Worm (Caenorhabditis elegans): ENCODE measurements around the gene F57B9.8.

The F57B9.8 gene

ce11 chrIII:6906409-6906808 lies 28.7 kb downstream of the F57B9.8 start, which contains the start of gene T07E3.2:
Gene T07E3.2 (plus strand): TSS chrIII:6906709.
- no peak for TF ChIP-seq ama-1 (optimal IDR thresholded peaks at IDR 0.05)
- no peak for TF ChIP-seq zag-1 (tag; optimal IDR thresholded peaks at IDR 0.05)
- TF ChIP-seq aly-2 (tag; optimal IDR thresholded peaks at IDR 0.05) = no peak
- no peak for TF ChIP-seq tbx-2 (tag; optimal IDR thresholded peaks at IDR 0.05)
- no peak for TF ChIP-seq ceh-28 (tag; optimal IDR thresholded peaks at IDR 0.05)
- no peak for TF ChIP-seq egl-5 (tag; optimal IDR thresholded peaks at IDR 0.05)
- no peak for TF ChIP-seq ZK546.5 (tag; optimal IDR thresholded peaks at IDR 0.05)
- no peak for TF ChIP-seq lin-39 (tag; optimal IDR thresholded peaks at IDR 0.05)
- TF ChIP-seq skn-1 (tag; optimal IDR thresholded peaks at IDR 0.05) = no peak
- TF ChIP-seq pqm-1 (tag; optimal IDR thresholded peaks at IDR 0.05) = no peak
- TF ChIP-seq nhr-67 (tag; optimal IDR thresholded peaks at IDR 0.05) = no peak
- no peak for TF ChIP-seq nhr-77 (tag; optimal IDR thresholded peaks at IDR 0.05)
- no peak for TF ChIP-seq daf-12 (tag; optimal IDR thresholded peaks at IDR 0.05)
- TF ChIP-seq elt-3 (tag; optimal IDR thresholded peaks at IDR 0.05) = no peak
- no peak for TF ChIP-seq ceh-82 (tag; optimal IDR thresholded peaks at IDR 0.05)
- TF ChIP-seq nhr-11 (tag; optimal IDR thresholded peaks at IDR 0.05) = no peak

DNA sequence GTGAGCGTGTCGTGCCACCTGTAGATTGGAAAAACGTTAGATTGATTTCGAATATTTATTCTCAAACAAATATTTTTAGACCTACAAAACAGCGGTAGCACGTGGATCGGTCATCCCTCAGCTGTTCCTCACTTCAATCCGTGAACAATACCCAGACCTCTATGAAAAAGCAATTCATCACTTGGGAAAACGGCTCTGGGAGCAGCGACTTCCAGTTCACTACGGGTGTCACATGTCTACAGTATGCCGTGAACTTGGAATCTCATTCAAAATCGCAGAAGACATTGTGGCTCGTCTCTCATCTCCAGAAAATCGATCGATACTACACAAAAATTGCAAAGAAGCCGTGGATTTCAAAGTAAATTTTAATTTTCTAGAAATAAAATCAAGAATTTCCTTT lies 30.7 kb downstream of the F57B9.8 start:
- no peak for TF ChIP-seq nhr-77 (tag; optimal IDR thresholded peaks at IDR 0.05)
- no peak for TF ChIP-seq ZK546.5 (tag; optimal IDR thresholded peaks at IDR 0.05)
- no peak for TF ChIP-seq ceh-9 (tag; optimal IDR thresholded peaks at IDR 0.05)
- no peak for TF ChIP-seq ceh-28 (tag; optimal IDR thresholded peaks at IDR 0.05)
- TF ChIP-seq mdl-1 (tag; optimal IDR thresholded peaks at IDR 0.05) = no peak
- TF ChIP-seq pha-4 (tag; optimal IDR thresholded peaks at IDR 0.05) = no peak
- no peak for TF ChIP-seq egl-27 (tag; optimal IDR thresholded peaks at IDR 0.05)
- TF ChIP-seq nhr-25 (tag; optimal IDR thresholded peaks at IDR 0.05) = no peak
- TF ChIP-seq nhr-43 (tag; optimal IDR thresholded peaks at IDR 0.05; ENCODE audit: poor library complexity, severe bottlenecking) = no peak
- TF ChIP-seq unc-39 (tag; optimal IDR thresholded peaks at IDR 0.05) = no peak
- no peak for TF ChIP-seq mml-1 (tag; optimal IDR thresholded peaks at IDR 0.05)
- no peak for TF ChIP-seq fos-1 (tag; optimal IDR thresholded peaks at IDR 0.05)
- no peak for TF ChIP-seq nhr-11 (tag; optimal IDR thresholded peaks at IDR 0.05)
- no peak for TF ChIP-seq elt-1 (tag; optimal IDR thresholded peaks at IDR 0.05)
- TF ChIP-seq ztf-11 (tag; optimal IDR thresholded peaks at IDR 0.05) = no peak
- no peak for TF ChIP-seq skn-1 (tag; optimal IDR thresholded peaks at IDR 0.05)
- TF ChIP-seq elt-3 (tag; optimal IDR thresholded peaks at IDR 0.05) = no peak
- TF ChIP-seq eor-1 (tag; optimal IDR thresholded peaks at IDR 0.05) = no peak
- TF ChIP-seq ceh-82 (tag; optimal IDR thresholded peaks at IDR 0.05) = no peak
- no peak for TF ChIP-seq fkh-2 (tag; optimal IDR thresholded peaks at IDR 0.05)

DNA sequence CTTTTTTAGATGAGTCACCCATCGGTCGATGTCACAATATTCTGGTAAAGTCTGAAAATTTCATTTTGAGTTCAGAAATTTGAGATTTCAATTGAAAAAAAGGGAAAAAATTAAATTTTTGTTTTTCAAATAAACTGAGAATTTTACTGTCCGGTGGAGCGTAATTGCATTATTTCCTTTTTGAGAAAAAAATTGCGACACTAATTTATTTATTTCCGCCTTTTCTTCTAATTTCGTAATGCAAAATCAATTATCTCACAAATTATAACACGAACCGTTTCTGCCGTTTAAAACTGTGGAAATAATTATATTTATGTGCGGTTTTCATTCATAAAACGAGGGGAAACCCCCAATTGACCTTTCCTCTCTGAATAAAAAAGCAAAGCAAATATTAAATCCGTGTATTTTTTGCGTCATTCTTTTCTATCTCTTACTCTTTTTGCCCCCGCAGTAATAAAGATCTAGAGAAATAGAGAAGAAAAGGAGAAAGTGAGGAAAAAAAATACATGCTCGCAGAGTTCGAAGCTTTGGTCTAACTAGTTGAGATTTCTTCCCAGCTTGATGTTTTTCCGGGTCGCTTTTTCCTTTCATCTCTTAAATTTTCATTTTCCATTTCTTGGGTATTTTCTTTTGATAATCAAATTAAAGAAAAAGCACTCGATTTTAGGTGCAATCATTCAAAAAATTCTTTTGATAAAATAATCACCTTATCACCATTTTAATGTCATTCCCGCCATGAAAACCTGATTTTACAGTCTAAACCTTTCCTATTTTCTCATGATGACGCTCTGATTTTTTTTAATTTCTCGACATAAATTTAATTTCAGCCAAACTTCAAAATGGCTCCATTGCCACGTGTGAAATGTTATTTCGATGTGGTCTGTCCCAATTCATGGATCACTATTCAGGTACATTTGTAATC lies 31.8 kb downstream of the F57B9.8 start, which contains the start of the genes brc-2 and T07E3.3:
TSS of gene brc-2 (minus strand) at position 51 of the 922 bp plus-strand sequence.
TSS of gene T07E3.3 (plus strand) at position 822 of the 922 bp plus-strand sequence.
- peak; percentile 60 for TF ChIP-seq elt-2 (tag; optimal IDR thresholded peaks at IDR 0.05)
- no peak for TF ChIP-seq ztf-11 (tag; optimal IDR thresholded peaks at IDR 0.05)
- TF ChIP-seq hmg-11 (tag; optimal IDR thresholded peaks at IDR 0.05) = peak; percentile 5
- TF ChIP-seq nfya-1 (tag; optimal IDR thresholded peaks at IDR 0.05; ENCODE audit: insufficient read depth) = peak; percentile 0
- TF ChIP-seq pha-4 (tag; optimal IDR thresholded peaks at IDR 0.05) = peak; percentile 67
- peak; percentile 14 for TF ChIP-seq skn-1 (tag; optimal IDR thresholded peaks at IDR 0.05)
- TF ChIP-seq pqm-1 (tag; optimal IDR thresholded peaks at IDR 0.05) = peak; percentile 42
- no peak for TF ChIP-seq sea-2 (GFP tag; optimal IDR thresholded peaks at IDR 0.05)

DNA sequence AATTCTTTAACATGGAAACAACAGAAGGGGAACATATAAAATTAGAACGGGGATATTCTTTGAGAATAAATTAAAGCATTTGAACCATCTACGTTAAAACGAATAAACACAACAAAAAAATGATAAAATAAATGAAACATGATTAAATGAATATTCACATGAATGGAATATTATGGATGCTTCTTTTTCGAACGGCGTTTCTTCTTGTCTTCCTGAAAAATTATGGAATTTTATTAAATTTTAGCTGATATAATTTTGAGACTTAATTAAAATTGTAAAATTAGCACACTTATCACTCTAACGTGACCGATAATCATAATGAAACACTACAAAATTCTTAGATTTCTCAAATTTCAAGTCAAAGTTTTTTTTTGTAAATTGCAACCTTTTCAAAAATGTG lies 34.5 kb downstream of the F57B9.8 start:
- peak; percentile 2 for TF ChIP-seq nhr-23 (tag; optimal IDR thresholded peaks at IDR 0.05)
- no peak for TF ChIP-seq pqm-1 (tag; optimal IDR thresholded peaks at IDR 0.05)
- TF ChIP-seq ztf-4 (tag; optimal IDR thresholded peaks at IDR 0.05) = no peak
- TF ChIP-seq pha-4 (tag; optimal IDR thresholded peaks at IDR 0.05) = no peak
- peak; percentile 9 for TF ChIP-seq aly-2 (tag; optimal IDR thresholded peaks at IDR 0.05)
- peak; percentile 23 for TF ChIP-seq ceh-28 (tag; optimal IDR thresholded peaks at IDR 0.05)
